Fruit fly (Drosophila melanogaster): ENCODE results near the gene CG7702.

CG7702 gene

DNA sequence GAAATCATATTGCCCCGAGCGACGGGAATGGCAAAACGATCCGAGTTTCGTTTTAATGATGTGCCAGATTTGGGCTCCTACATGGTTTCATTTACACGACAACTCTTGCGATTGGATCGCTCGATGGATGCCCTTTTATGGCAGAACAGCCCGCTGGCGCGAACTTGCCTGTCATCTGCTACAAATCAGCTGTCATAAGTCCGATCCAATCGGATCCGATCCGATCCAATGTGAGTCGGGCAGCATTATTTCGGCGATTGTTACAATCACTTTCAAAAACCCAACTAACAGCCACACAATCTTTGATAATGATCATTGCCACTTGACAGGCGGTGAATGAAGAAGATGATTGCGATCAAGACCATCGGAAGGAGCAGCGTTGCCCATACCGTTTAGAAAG is 25.5 kb upstream of the CG7702 start:
- no peak for TF ChIP-seq dac (GFP tag; optimal IDR thresholded peaks at IDR 0.05)
- no peak for TF ChIP-seq Hr4 (GFP tag; optimal IDR thresholded peaks at IDR 0.05)

DNA sequence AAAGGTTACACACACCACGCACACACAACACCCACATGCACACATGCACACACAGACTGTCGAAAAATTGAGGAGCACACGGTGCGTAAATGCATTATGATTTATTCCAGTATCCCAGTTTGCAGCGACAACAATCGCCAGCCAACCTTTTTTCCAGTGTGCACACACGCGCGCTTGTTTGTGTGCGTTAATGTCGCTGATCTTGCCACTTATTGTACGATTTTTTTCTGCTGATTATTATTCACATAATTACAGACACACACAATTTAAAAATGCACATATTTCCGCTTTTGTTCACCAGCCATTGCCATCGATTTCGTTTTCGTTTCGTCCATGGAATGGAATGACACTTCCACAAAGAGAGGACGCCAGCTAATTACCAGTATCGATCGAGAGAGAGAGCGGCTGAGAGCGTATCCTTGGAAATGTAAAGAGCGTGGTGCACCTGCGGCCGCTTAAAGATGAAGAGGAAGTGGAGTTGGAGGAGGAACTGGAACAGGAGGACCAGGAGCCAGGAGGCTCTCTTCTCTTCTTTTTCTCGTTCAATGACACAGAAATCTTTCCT is 10.7 kb upstream of the CG7702 start:
- TF ChIP-seq Blimp-1 (GFP tag; optimal IDR thresholded peaks at IDR 0.05) (peak; percentile 66), svp (GFP tag) (peak; percentile 79), Eip78C (GFP tag) (peak; percentile 51), net (GFP tag; optimal IDR thresholded peaks at IDR 0.05) (no peak), Sox15 (GFP tag; optimal IDR thresholded peaks at IDR 0.05) (no peak), Smox (GFP tag; optimal IDR thresholded peaks at IDR 0.05) (no peak), CG6163 (GFP tag; IDR thresholded peaks at IDR 0.05) (peak; percentile 18; the same call in 1 of the 3 replicates), pdm3 (GFP tag; optimal IDR thresholded peaks at IDR 0.05) (no peak)

DNA sequence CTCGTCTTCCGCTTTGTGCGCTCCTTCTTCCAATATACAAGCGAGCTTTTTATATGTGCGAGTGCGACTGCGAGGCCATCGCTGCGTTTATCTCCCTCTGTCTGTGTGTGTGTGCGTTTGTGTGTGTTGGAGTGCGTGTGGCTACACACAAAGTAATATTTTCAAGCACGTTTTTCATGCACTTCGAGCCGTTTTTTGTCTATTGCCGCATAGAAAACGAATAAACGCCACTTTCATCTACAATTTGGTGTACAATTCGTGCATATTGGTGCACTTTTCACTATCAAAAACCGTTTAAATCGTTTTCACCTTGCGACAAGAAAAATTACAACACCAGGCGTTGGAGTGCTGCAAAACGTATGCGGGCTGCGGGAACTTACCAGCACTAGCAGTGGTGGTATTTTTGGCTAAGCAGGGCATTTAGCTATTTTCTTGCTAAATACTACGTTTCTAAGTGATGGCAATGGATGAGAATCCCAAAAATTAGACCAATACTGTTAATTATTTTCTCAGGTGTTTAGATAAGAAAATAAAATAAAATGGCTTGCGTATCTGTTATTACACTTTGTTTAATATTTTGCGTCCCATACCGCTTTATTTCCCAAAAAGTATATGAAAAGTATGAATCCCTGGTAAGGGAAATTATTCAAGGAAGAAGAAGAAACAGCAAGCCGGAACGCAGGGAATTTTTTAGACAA is 10.1 kb upstream of the CG7702 start, which contains the start of the genes CG31224 and CstF64:
Gene CG31224 (minus strand): TSS at position 365 of the 698 bp plus-strand sequence.
Gene CstF64 (plus strand): TSS at position 674 of the 698 bp plus-strand sequence.
- peak; percentile 89 for TF ChIP-seq CG31627 (GFP tag; optimal IDR thresholded peaks at IDR 0.05)
- peak; percentile 49 for TF ChIP-seq dsx (GFP tag; optimal IDR thresholded peaks at IDR 0.05; ENCODE audit: poor library complexity, severe bottlenecking)
- TF ChIP-seq CG1621 (tag; optimal IDR thresholded peaks at IDR 0.05), result peak; percentile 66
- peak; percentile 5 for TF ChIP-seq Eip93F (GFP tag; optimal IDR thresholded peaks at IDR 0.05)
- TF ChIP-seq Sox15 (GFP tag; optimal IDR thresholded peaks at IDR 0.05), result peak; percentile 73
- TF ChIP-seq Gug (GFP tag; IDR thresholded peaks at IDR 0.05), result peak; percentile 67
- TF ChIP-seq Smox (GFP tag; optimal IDR thresholded peaks at IDR 0.05), result no peak
- TF ChIP-seq CG10631 (GFP tag; optimal IDR thresholded peaks at IDR 0.05), result peak; percentile 85
- TF ChIP-seq CG32006 (GFP tag; optimal IDR thresholded peaks at IDR 0.05), result peak; percentile 77
- no peak for TF ChIP-seq CG16779 (tag; optimal IDR thresholded peaks at IDR 0.05)
- peak; percentile 55 for TF ChIP-seq Lpt (GFP tag; optimal IDR thresholded peaks at IDR 0.05)
- TF ChIP-seq svp (GFP tag), result peak; percentile 87
- TF ChIP-seq CG34406 (GFP tag; optimal IDR thresholded peaks at IDR 0.05), result peak; percentile 69
- no peak for TF ChIP-seq spab (GFP tag; optimal IDR thresholded peaks at IDR 0.05)
- no peak for TF ChIP-seq Sox102F (GFP tag; optimal IDR thresholded peaks at IDR 0.05)
- peak; percentile 88 for TF ChIP-seq cyc (GFP tag; optimal IDR thresholded peaks at IDR 0.05)
- TF ChIP-seq CG11762 (GFP tag; optimal IDR thresholded peaks at IDR 0.05; ENCODE audit: insufficient read depth), result peak; percentile 37
- TF ChIP-seq vri (GFP tag; optimal IDR thresholded peaks at IDR 0.05), result peak; percentile 89
- TF ChIP-seq Sox14 (GFP tag; optimal IDR thresholded peaks at IDR 0.05), result peak; percentile 86
- no peak for TF ChIP-seq CG9139 (GFP tag; optimal IDR thresholded peaks at IDR 0.05)
- TF ChIP-seq CG8319 (GFP tag; optimal IDR thresholded peaks at IDR 0.05), result peak; percentile 76
- no peak for TF ChIP-seq Hr38 (GFP tag; optimal IDR thresholded peaks at IDR 0.05)
- peak; percentile 80 for TF ChIP-seq acj6 (GFP tag; optimal IDR thresholded peaks at IDR 0.05)
- peak; percentile 40 for TF ChIP-seq fd85E (GFP tag; optimal IDR thresholded peaks at IDR 0.05)
- peak; percentile 68; the same call in 1 of the 2 replicates for TF ChIP-seq CG11294 (GFP tag; IDR thresholded peaks at IDR 0.05)
- TF ChIP-seq Hr39 (GFP tag; optimal IDR thresholded peaks at IDR 0.05), result peak; percentile 89
- peak; percentile 64 for TF ChIP-seq CG8632 (GFP tag; optimal IDR thresholded peaks at IDR 0.05)
- peak; percentile 86 for TF ChIP-seq lz (GFP tag; optimal IDR thresholded peaks at IDR 0.05)
- TF ChIP-seq CG3032 (tag; optimal IDR thresholded peaks at IDR 0.05), result peak; percentile 79
- TF ChIP-seq CG6808 (GFP tag; optimal IDR thresholded peaks at IDR 0.05), result no peak
- TF ChIP-seq net (GFP tag; optimal IDR thresholded peaks at IDR 0.05), result peak; percentile 75
- peak; percentile 83 for TF ChIP-seq topi (GFP tag; optimal IDR thresholded peaks at IDR 0.05)
- peak; percentile 45 for TF ChIP-seq dac (GFP tag; optimal IDR thresholded peaks at IDR 0.05)
- TF ChIP-seq CG6854 (GFP tag; optimal IDR thresholded peaks at IDR 0.05), result peak; percentile 15
- TF ChIP-seq CG6792 (GFP tag; optimal IDR thresholded peaks at IDR 0.05), result peak; percentile 75
- TF ChIP-seq Blimp-1 (GFP tag; optimal IDR thresholded peaks at IDR 0.05), result no peak
- TF ChIP-seq achi (GFP tag; optimal IDR thresholded peaks at IDR 0.05), result peak; percentile 76
- peak; percentile 90 for TF ChIP-seq pdm3 (GFP tag; optimal IDR thresholded peaks at IDR 0.05)
- TF ChIP-seq CG6163 (GFP tag; IDR thresholded peaks at IDR 0.05), result peak; percentile 75
- peak; percentile 78 for TF ChIP-seq Eip75B (GFP tag; optimal IDR thresholded peaks at IDR 0.05)
- TF ChIP-seq Ets21C (GFP tag; optimal IDR thresholded peaks at IDR 0.05), result peak; percentile 73
- peak; percentile 70 for TF ChIP-seq Ets96B (tag; optimal IDR thresholded peaks at IDR 0.05)
- peak; percentile 93 for TF ChIP-seq Eip78C (GFP tag)
- no peak for TF ChIP-seq CG4318 (GFP tag; optimal IDR thresholded peaks at IDR 0.05)
- peak; percentile 84 for TF ChIP-seq Hr4 (GFP tag; optimal IDR thresholded peaks at IDR 0.05)
